Worm (Caenorhabditis elegans): ENCODE measurements around the gene sti-1.

Gene sti-1

ce11 chrV:772210-772609 is 1.1 kb upstream of the sti-1 start:
- TF ChIP-seq php-3 (GFP tag; IDR thresholded peaks at IDR 0.05): no peak
- TF ChIP-seq saeg-2 (GFP tag; IDR thresholded peaks at IDR 0.05): no peak
- TF ChIP-seq daf-8 (GFP tag; IDR thresholded peaks at IDR 0.05): no peak
- TF ChIP-seq unc-62 (GFP tag; optimal IDR thresholded peaks at IDR 0.05 in 1 of 2): peak in 1 of 2 experiments; percentile 91
- no peak for TF ChIP-seq unc-62 (tag; optimal IDR thresholded peaks at IDR 0.05)

- TF ChIP-seq madf-5 (GFP tag; IDR thresholded peaks at IDR 0.05) (0 out of 4 replicates have a peak, but pooled peaks of 1 of the 2 experiments have one; percentile 30), set-16 (GFP tag; IDR thresholded peaks at IDR 0.05) (peak; percentile 72), zfp-2 (tag; optimal IDR thresholded peaks at IDR 0.05) (no peak)
Observed at ce11 chrV:774341-774740, 1.0 kb downstream of the sti-1 start.

ce11 chrV:774875-775359 is 1.6 kb downstream of the sti-1 start, which contains the start of gene srbc-58:
TSS of gene srbc-58 (plus strand) at chrV:774995.
- TF ChIP-seq lsy-2 (tag; optimal IDR thresholded peaks at IDR 0.05): peak in 1 of 2 experiments; percentile 52
- TF ChIP-seq rbr-2 (tag; optimal IDR thresholded peaks at IDR 0.05): peak; percentile 21
- 0 out of 2 replicates have a peak, but pooled peaks have one; percentile 63 for TF ChIP-seq T26A8.4 (GFP tag; IDR thresholded peaks at IDR 0.05)
- no peak for TF ChIP-seq daf-16 (GFP tag; optimal IDR thresholded peaks at IDR 0.05)
- TF ChIP-seq daf-16 (tag; optimal IDR thresholded peaks at IDR 0.05): peak; percentile 14
- peak; percentile 87 for TF ChIP-seq lin-38 (GFP tag; IDR thresholded peaks at IDR 0.05)
- TF ChIP-seq unc-130 (GFP tag; optimal IDR thresholded peaks at IDR 0.05): peak; percentile 6
- TF ChIP-seq duxl-1 (tag; optimal IDR thresholded peaks at IDR 0.05; ENCODE audit: poor library complexity): no peak
- TF ChIP-seq nhr-42 (GFP tag; IDR thresholded peaks at IDR 0.05): 0 out of 2 replicates have a peak, but pooled peaks have one; percentile 38
- TF ChIP-seq R02D3.7 (tag; optimal IDR thresholded peaks at IDR 0.05): peak; percentile 60
- 0 out of 2 replicates have a peak, but pooled peaks have one; percentile 35 for TF ChIP-seq snpc-1.2 (GFP tag; IDR thresholded peaks at IDR 0.05)
- TF ChIP-seq pha-4 (GFP tag; IDR thresholded peaks at IDR 0.05): peak; percentile 11; the same call in 1 of the 2 replicates
- no peak for TF ChIP-seq pha-4 (tag; optimal IDR thresholded peaks at IDR 0.05)
- TF ChIP-seq mdl-1 (tag; optimal IDR thresholded peaks at IDR 0.05): no peak
- TF ChIP-seq F37D6.2 (tag; optimal IDR thresholded peaks at IDR 0.05): no peak
- TF ChIP-seq ama-1 (optimal IDR thresholded peaks at IDR 0.05): peak; percentile 69
- peak; percentile 68 for TF ChIP-seq aha-1 (tag)
- peak; percentile 86 for TF ChIP-seq F49E8.2 (tag; optimal IDR thresholded peaks at IDR 0.05; ENCODE audit: borderline replicate concordance)
- peak; percentile 70 for TF ChIP-seq arid-1 (GFP tag; conservative IDR thresholded peaks at IDR 0.05)
- no peak for TF ChIP-seq snpc-4 (tag; optimal IDR thresholded peaks at IDR 0.05)
- TF ChIP-seq Y5F2A.4 (GFP tag; optimal IDR thresholded peaks at IDR 0.05): no peak
- 0 out of 2 replicates have a peak, but pooled peaks have one; percentile 21 for TF ChIP-seq ctbp-1 (GFP tag; IDR thresholded peaks at IDR 0.05)
- no peak for TF ChIP-seq tag-97 (GFP tag; IDR thresholded peaks at IDR 0.05)

ce11 chrV:777285-777684 is 4.0 kb downstream of the sti-1 start, which contains the start of gene R09E12.9:
TSS of gene R09E12.9 (plus strand) at chrV:777600.
- TF ChIP-seq ceh-32 (tag; optimal IDR thresholded peaks at IDR 0.05; ENCODE audit: poor library complexity) (no peak), mxl-2 (GFP tag; conservative IDR thresholded peaks at IDR 0.05) (no peak), nhr-111 (GFP tag; optimal IDR thresholded peaks at IDR 0.05) (no peak), lin-13 (GFP tag; optimal IDR thresholded peaks at IDR 0.05) (no peak), tag-97 (GFP tag; IDR thresholded peaks at IDR 0.05) (no peak), dpl-1 (GFP tag; optimal IDR thresholded peaks at IDR 0.05) (peak; percentile 3), nhr-77 (tag; optimal IDR thresholded peaks at IDR 0.05) (peak; percentile 100), nhr-42 (GFP tag; IDR thresholded peaks at IDR 0.05) (peak; percentile 95), duxl-1 (tag; optimal IDR thresholded peaks at IDR 0.05; ENCODE audit: poor library complexity) (peak; percentile 20), nhr-6 (tag; optimal IDR thresholded peaks at IDR 0.05) (no peak), nhr-28 (tag; optimal IDR thresholded peaks at IDR 0.05) (peak; percentile 100)
